Worm (Caenorhabditis elegans) whole organism, mixed stage, embryonic: ENCODE measurements around the gene K01A6.6.

ENCODE experiments used
- M03D4.4 ChIP-seq: sonication (generic microtip); optimal IDR thresholded peaks from 2 replicates; lab custom pipeline; 2017; ENCODE audit warnings: mild to moderate bottlenecking, missing genetic modification characterization, missing compliant biosample characterization
- bed-3 ChIP-seq: fragments of 200-800 bp; sonication (Bioruptor generic); optimal IDR thresholded peaks from 3 replicates; lab custom pipeline; 2018; ENCODE audit warnings: mild to moderate bottlenecking, missing genetic modification characterization, moderate library complexity, missing compliant biosample characterization
- blmp-1 ChIP-seq: fragments of 150-350 bp; optimal IDR thresholded peaks from 2 replicates; lab custom pipeline; 2014; ENCODE audit warnings: missing biosample characterization, missing genetic modification characterization
- ceh-39 ChIP-seq: fragments of 150-350 bp; optimal IDR thresholded peaks from 2 replicates; lab custom pipeline; 2014; ENCODE audit warnings: missing biosample characterization, missing genetic modification characterization
- ceh-43 ChIP-seq: fragments of 200-800 bp; sonication (Bioruptor generic); optimal IDR thresholded peaks from 2 replicates; lab custom pipeline; 2018; ENCODE audit warnings: mild to moderate bottlenecking, missing genetic modification characterization, moderate library complexity, missing compliant biosample characterization
- ceh-83 ChIP-seq: fragments of 200-800 bp; sonication (Bioruptor generic); optimal IDR thresholded peaks from 2 replicates; lab custom pipeline; 2018; ENCODE audit warnings: mild to moderate bottlenecking, missing genetic modification characterization, missing compliant biosample characterization
- ces-1 ChIP-seq: fragments of 150-350 bp; optimal IDR thresholded peaks from 2 replicates; lab custom pipeline; 2014; ENCODE audit warnings: missing biosample characterization, missing genetic modification reagents, missing genetic modification characterization
- cnd-1 ChIP-seq: fragments of 200-800 bp; sonication (Bioruptor generic); optimal IDR thresholded peaks from 2 replicates; lab custom pipeline; 2018; ENCODE audit warnings: mild to moderate bottlenecking, missing genetic modification characterization, missing compliant biosample characterization
- drap-1 ChIP-seq: fragments of 200-800 bp; sonication (Bioruptor generic); optimal IDR thresholded peaks from 3 replicates; lab custom pipeline; 2018; ENCODE audit warnings: mild to moderate bottlenecking, missing genetic modification characterization, missing compliant biosample characterization
- elt-1 ChIP-seq: sonication (generic microtip); optimal IDR thresholded peaks from 2 replicates; lab custom pipeline; 2017; ENCODE audit warnings: missing genetic modification characterization, mild to moderate bottlenecking, missing compliant biosample characterization, antibody characterized with exemption, moderate library complexity, borderline replicate concordance; ENCODE audit not compliant: insufficient read depth
- elt-3 ChIP-seq: fragments of 150-350 bp; optimal IDR thresholded peaks from 2 replicates; lab custom pipeline; 2014; ENCODE audit warnings: missing biosample characterization, missing genetic modification characterization
- flh-1 ChIP-seq: fragments of 200-800 bp; sonication (Bioruptor generic); optimal IDR thresholded peaks from 2 replicates; lab custom pipeline; 2018; ENCODE audit warnings: mild to moderate bottlenecking, missing genetic modification characterization, moderate library complexity, missing compliant biosample characterization
- ham-2 ChIP-seq: fragments of 200-800 bp; sonication (Bioruptor generic); optimal IDR thresholded peaks from 2 replicates; lab custom pipeline; 2018; ENCODE audit warnings: mild to moderate bottlenecking, missing genetic modification characterization, missing compliant biosample characterization
- hlh-1 ChIP-seq: fragments of 150-350 bp; optimal IDR thresholded peaks from 2 replicates; lab custom pipeline; 2014; ENCODE audit warnings: missing biosample characterization, missing genetic modification reagents, missing genetic modification characterization
- lin-13 ChIP-seq: fragments of 150-350 bp; optimal IDR thresholded peaks from 2 replicates; lab custom pipeline; 2014; ENCODE audit warnings: missing biosample characterization, missing genetic modification characterization
- lin-32 ChIP-seq: fragments of 200-800 bp; sonication (Bioruptor generic); optimal IDR thresholded peaks from 2 replicates; lab custom pipeline; 2018; ENCODE audit warnings: mild to moderate bottlenecking, missing genetic modification characterization, missing compliant biosample characterization
- lsy-2 ChIP-seq: fragments of 150-350 bp; optimal IDR thresholded peaks from 2 replicates; lab custom pipeline; 2014; ENCODE audit warnings: missing biosample characterization, missing genetic modification characterization
- mab-5 ChIP-seq: fragments of 150-350 bp; optimal IDR thresholded peaks from 2 replicates; lab custom pipeline; 2014; ENCODE audit warnings: missing biosample characterization, missing genetic modification characterization
- mep-1 ChIP-seq: fragments of 150-350 bp; optimal IDR thresholded peaks from 2 replicates; lab custom pipeline; 2017; ENCODE audit warnings: missing biosample characterization, missing genetic modification reagents, missing genetic modification characterization, inconsistent platforms
- mls-2 ChIP-seq: sonication (generic microtip); optimal IDR thresholded peaks from 2 replicates; lab custom pipeline; 2016; ENCODE audit warnings: mild to moderate bottlenecking, missing genetic modification characterization, moderate library complexity, missing compliant biosample characterization
- nhr-12 ChIP-seq: fragments of 150-350 bp; optimal IDR thresholded peaks from 2 replicates; lab custom pipeline; 2014; ENCODE audit warnings: missing biosample characterization, missing genetic modification characterization
- nhr-2 ChIP-seq: fragments of 150-350 bp; optimal IDR thresholded peaks from 2 replicates; lab custom pipeline; 2014; ENCODE audit warnings: missing biosample characterization, missing genetic modification characterization
- nhr-237 ChIP-seq: fragments of 150-350 bp; optimal IDR thresholded peaks from 2 replicates; lab custom pipeline; 2014; ENCODE audit warnings: missing biosample characterization, missing genetic modification characterization
- nhr-28 ChIP-seq: fragments of 150-350 bp; optimal IDR thresholded peaks from 2 replicates; lab custom pipeline; 2014; ENCODE audit warnings: missing biosample characterization, missing genetic modification characterization
- nhr-76 ChIP-seq: sonication (generic microtip); optimal IDR thresholded peaks from 2 replicates; lab custom pipeline; 2017; ENCODE audit warnings: missing biosample characterization, missing genetic modification characterization
- pha-4 ChIP-seq: fragments of 150-350 bp; optimal IDR thresholded peaks from 2 replicates; lab custom pipeline; 2018; ENCODE audit warnings: missing biosample characterization, missing genetic modification reagents, missing genetic modification characterization
- sem-2 ChIP-seq: fragments of 200-800 bp; sonication (Bioruptor generic); optimal IDR thresholded peaks from 2 replicates; lab custom pipeline; 2018; ENCODE audit warnings: mild to moderate bottlenecking, missing genetic modification characterization, missing compliant biosample characterization
- snpc-4 ChIP-seq: fragments of 150-350 bp; optimal IDR thresholded peaks from 2 replicates; lab custom pipeline; 2014; ENCODE audit warnings: missing biosample characterization, missing genetic modification characterization
- sptf-1 ChIP-seq: sonication (generic microtip); optimal IDR thresholded peaks from 2 replicates; lab custom pipeline; 2017; ENCODE audit warnings: mild to moderate bottlenecking, missing genetic modification characterization, moderate library complexity, missing compliant biosample characterization
- tbx-8 ChIP-seq: fragments of 200-800 bp; sonication (Bioruptor generic); optimal IDR thresholded peaks from 2 replicates; lab custom pipeline; 2018; ENCODE audit warnings: mild to moderate bottlenecking, missing genetic modification characterization, moderate library complexity, missing compliant biosample characterization
- unc-120 ChIP-seq: sonication (generic microtip); optimal IDR thresholded peaks from 2 replicates; lab custom pipeline; 2017; ENCODE audit warnings: missing genetic modification characterization, missing compliant biosample characterization; ENCODE audit not compliant: poor library complexity, severe bottlenecking
- unc-39 ChIP-seq: fragments of 150-350 bp; optimal IDR thresholded peaks from 2 replicates; lab custom pipeline; 2014; ENCODE audit warnings: missing biosample characterization, missing genetic modification characterization
- unc-62 ChIP-seq: fragments of 150-350 bp; optimal IDR thresholded peaks from 2 replicates; lab custom pipeline; 2014; ENCODE audit warnings: missing biosample characterization, missing genetic modification reagents, missing genetic modification characterization
- zip-8 ChIP-seq: fragments of 150-350 bp; optimal IDR thresholded peaks from 2 replicates; lab custom pipeline; 2014; ENCODE audit warnings: missing biosample characterization, missing genetic modification characterization
- ztf-11 ChIP-seq: fragments of 150-350 bp; optimal IDR thresholded peaks from 2 replicates; lab custom pipeline; 2014; ENCODE audit warnings: missing biosample characterization, missing genetic modification characterization

K01A6.6 gene

ce11 chrIV:11737269-11737668, 2.1 kb downstream of the K01A6.6 start, which contains the start of gene K01A6.8:
Gene K01A6.8, minus strand, starts transcription at chrIV:11737369.
- no peak for TF ChIP-seq bed-3 (GFP tag; lab: Kevin White, UChicago)
- TF ChIP-seq pha-4 (tag; lab: Kevin White, UChicago) = no peak

DNA sequence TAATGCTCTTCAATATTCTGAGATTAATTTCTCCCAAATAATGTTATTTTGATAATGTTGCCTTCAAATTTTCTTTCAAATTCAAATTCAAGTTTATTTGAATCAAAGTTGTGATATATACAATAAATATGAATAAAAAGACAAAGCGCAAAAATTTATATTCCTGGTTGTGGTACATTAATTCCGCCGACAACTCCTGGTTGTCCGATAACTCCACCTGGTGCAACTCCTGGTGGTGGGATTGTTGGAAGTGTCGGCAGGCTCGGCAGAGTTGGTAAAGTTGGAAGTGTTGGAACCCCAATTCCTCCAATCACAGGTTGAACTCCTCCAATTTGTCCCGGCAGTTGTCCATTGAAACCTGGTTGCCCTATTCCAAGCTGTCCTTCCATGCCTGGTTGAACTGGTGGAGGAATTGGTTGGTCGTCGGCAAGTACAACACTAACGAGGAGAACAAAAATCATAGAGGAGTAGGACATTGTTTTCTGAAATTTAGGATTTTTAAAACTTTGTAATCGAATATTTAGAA, 3.0 kb downstream of the K01A6.6 start, which contains the start of gene K01A6.7:
TSS of gene K01A6.7 (minus strand) at position 476 of the 526 bp plus-strand sequence.
- no peak for TF ChIP-seq lin-13
- TF ChIP-seq ceh-43 (GFP tag; lab: Kevin White, UChicago) = no peak
- TF ChIP-seq bed-3 (GFP tag; lab: Kevin White, UChicago) = no peak
- no peak for TF ChIP-seq snpc-4 (tag; lab: Kevin White, UChicago)
- TF ChIP-seq nhr-28 (tag; lab: Kevin White, UChicago) = no peak
- TF ChIP-seq lin-32 (GFP tag; lab: Kevin White, UChicago) = no peak

- no peak for TF ChIP-seq unc-120 (tag; lab: Kevin White, UChicago)
- no peak for TF ChIP-seq lin-32 (GFP tag; lab: Kevin White, UChicago)
- TF ChIP-seq lin-13 = no peak
- TF ChIP-seq ham-2 (GFP tag; lab: Kevin White, UChicago) = no peak
- no peak for TF ChIP-seq flh-1 (GFP tag; lab: Kevin White, UChicago)
- TF ChIP-seq sptf-1 = no peak
- no peak for TF ChIP-seq lsy-2 (tag; lab: Kevin White, UChicago)
- no peak for TF ChIP-seq mab-5 (tag; lab: Kevin White, UChicago)
- no peak for TF ChIP-seq nhr-28 (tag; lab: Kevin White, UChicago)
- no peak for TF ChIP-seq ces-1 (GFP tag; lab: Kevin White, UChicago)
- TF ChIP-seq hlh-1 (tag; lab: Kevin White, UChicago) = no peak
- no peak for TF ChIP-seq nhr-12 (tag; lab: Kevin White, UChicago)
- no peak for TF ChIP-seq pha-4 (tag; lab: Kevin White, UChicago)
Observed at ce11 chrIV:11740204-11740603, 5.1 kb downstream of the K01A6.6 start, which contains the start of gene K01A6.4. Gene K01A6.4, minus strand, starts transcription at chrIV:11740304.

- TF ChIP-seq flh-1 (GFP tag; lab: Kevin White, UChicago) (no peak), blmp-1 (no peak), lin-13 (no peak), ham-2 (GFP tag; lab: Kevin White, UChicago) (no peak), unc-62 (GFP tag; lab: Kevin White, UChicago) (no peak), mep-1 (tag; lab: Kevin White, UChicago) (no peak), cnd-1 (tag; lab: Kevin White, UChicago) (no peak), ceh-39 (tag; lab: Kevin White, UChicago) (no peak), snpc-4 (tag; lab: Kevin White, UChicago) (no peak), pha-4 (tag; lab: Kevin White, UChicago) (no peak), sem-2 (no peak), unc-120 (tag; lab: Kevin White, UChicago) (no peak), elt-1 (tag; lab: Kevin White, UChicago) (no peak), unc-39 (no peak), ztf-11 (no peak), lsy-2 (tag; lab: Kevin White, UChicago) (no peak), M03D4.4 (no peak), nhr-237 (tag; lab: Kevin White, UChicago) (no peak), nhr-2 (tag; lab: Kevin White, UChicago) (no peak), ceh-43 (GFP tag; lab: Kevin White, UChicago) (no peak)
Observed at ce11 chrIV:11742406-11742805, 7.3 kb downstream of the K01A6.6 start, which contains the start of gene K01A6.5. Gene K01A6.5, plus strand, starts transcription at chrIV:11742706.

ce11 chrIV:11743813-11744212, 8.7 kb downstream of the K01A6.6 start:
- TF ChIP-seq cnd-1 (tag; lab: Kevin White, UChicago) (peak; percentile 88), pha-4 (tag; lab: Kevin White, UChicago) (no peak), nhr-76 (no peak), mls-2 (tag; lab: Kevin White, UChicago) (no peak), mab-5 (tag; lab: Kevin White, UChicago) (no peak), zip-8 (peak; percentile 50), nhr-12 (tag; lab: Kevin White, UChicago) (no peak), ham-2 (GFP tag; lab: Kevin White, UChicago) (no peak), nhr-2 (tag; lab: Kevin White, UChicago) (peak; percentile 96), ces-1 (GFP tag; lab: Kevin White, UChicago) (peak; percentile 23), ceh-83 (no peak), unc-120 (tag; lab: Kevin White, UChicago) (no peak), sem-2 (no peak), lsy-2 (tag; lab: Kevin White, UChicago) (no peak), bed-3 (GFP tag; lab: Kevin White, UChicago) (no peak), unc-39 (no peak), elt-3 (tag; lab: Kevin White, UChicago) (no peak), tbx-8 (no peak), nhr-237 (tag; lab: Kevin White, UChicago) (no peak), drap-1 (GFP tag; lab: Kevin White, UChicago) (no peak), ztf-11 (no peak), blmp-1 (no peak), ceh-43 (GFP tag; lab: Kevin White, UChicago) (no peak), nhr-28 (tag; lab: Kevin White, UChicago) (no peak), snpc-4 (tag; lab: Kevin White, UChicago) (no peak), unc-62 (GFP tag; lab: Kevin White, UChicago) (no peak), mep-1 (tag; lab: Kevin White, UChicago) (no peak), hlh-1 (tag; lab: Kevin White, UChicago) (peak; percentile 16), sptf-1 (no peak), elt-1 (tag; lab: Kevin White, UChicago) (no peak), M03D4.4 (no peak), lin-13 (no peak), lin-32 (GFP tag; lab: Kevin White, UChicago) (no peak), flh-1 (GFP tag; lab: Kevin White, UChicago) (no peak)
